Fruit fly (Drosophila melanogaster) ovary, adult (tissue): Measurements from ENCODE around the gene CG9372.
A peak's percentile ranks its signal among the peaks of the same experiment; 100 is the strongest.

ENCODE experiments used
- CG17801 ChIP-seq: fragments of 200-800 bp; optimal IDR thresholded peaks from 2 replicates; lab custom pipeline; 2019; ENCODE audit warnings: missing biosample characterization, mild to moderate bottlenecking, missing genetic modification characterization, moderate library complexity; ENCODE audit not compliant: partially characterized antibody

CG9372 gene

DNA sequence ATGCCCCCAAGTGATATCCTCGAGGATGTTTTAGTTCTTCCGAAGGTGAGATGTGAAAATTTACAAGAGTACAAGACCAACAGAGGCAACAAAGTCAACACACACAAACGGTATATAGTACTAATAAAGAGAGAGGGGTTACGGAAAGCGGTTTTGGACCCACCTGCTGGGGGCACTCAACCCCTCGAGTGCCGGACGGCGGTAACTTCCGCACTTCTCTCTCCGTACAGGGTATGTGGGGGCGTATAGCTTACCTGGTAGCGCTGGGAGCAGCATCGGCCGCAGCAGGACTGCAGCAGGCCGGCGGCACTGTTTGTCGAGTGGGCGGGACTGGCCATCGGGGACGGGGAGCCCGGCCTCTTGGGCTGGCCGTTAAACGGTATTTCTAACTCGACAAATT lies 36.6 kb upstream of the CG9372 start:
- no peak for TF ChIP-seq CG17801 (GFP tag; lab: Kevin White, UChicago)

DNA sequence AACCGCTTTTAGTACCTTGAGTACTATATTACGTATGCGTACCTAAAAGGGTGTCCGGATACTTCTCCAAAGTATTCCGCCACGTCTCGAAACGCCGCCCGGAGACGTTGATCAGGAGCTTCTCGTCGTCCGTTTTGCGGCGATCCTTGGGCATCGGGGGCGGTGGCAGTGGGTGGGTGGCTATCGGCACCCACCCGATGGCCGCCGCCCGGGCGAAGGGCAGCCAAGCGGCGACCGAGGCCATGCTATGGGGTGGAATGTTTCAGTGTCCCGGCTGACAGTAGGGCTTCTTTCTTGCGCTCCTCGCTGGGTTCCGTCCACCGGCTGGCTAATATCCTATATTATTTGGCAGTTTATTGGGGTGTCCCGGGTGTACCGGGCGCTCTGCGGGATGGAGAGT lies 31.6 kb upstream of the CG9372 start:
- TF ChIP-seq CG17801 (GFP tag; lab: Kevin White, UChicago): no peak

DNA sequence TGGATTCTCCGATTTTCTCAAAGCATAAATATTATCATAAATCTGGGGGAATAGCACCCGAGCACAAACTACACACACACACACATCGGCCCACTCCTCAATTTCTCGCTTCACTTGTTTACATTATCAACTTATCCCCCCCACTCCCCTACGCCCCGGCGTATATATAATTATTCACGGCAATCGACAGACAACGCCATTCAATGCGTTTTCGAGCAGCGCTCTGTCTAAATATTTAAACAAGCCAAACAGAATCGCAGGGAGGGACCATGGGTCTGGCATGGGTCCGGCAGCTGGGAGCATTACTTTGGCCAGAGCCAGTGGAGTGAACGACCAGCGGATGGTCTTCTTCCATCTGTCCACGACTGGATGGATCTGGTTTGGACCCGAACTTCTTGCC lies 30.4 kb upstream of the CG9372 start:
- TF ChIP-seq CG17801 (GFP tag; lab: Kevin White, UChicago): no peak

DNA sequence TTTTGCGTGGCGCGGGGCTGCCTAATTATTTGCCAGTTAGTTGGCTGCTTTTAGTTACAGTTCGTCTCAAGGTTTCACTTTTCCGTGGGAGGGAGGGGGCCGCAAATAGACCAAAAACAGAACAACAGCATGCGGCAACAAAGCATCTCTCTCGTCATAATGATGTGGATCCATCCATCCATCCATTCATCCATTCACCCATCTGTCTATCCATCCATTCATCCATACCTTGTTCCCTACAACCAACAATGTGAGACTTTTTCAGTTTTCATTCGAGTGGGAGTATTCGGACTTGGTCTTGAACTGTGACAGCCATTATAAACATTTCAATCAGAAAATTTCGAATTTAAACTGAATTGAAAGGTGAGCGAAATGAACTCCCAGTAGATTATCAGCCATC lies 26.7 kb upstream of the CG9372 start:
- no peak for TF ChIP-seq CG17801 (GFP tag; lab: Kevin White, UChicago)

DNA sequence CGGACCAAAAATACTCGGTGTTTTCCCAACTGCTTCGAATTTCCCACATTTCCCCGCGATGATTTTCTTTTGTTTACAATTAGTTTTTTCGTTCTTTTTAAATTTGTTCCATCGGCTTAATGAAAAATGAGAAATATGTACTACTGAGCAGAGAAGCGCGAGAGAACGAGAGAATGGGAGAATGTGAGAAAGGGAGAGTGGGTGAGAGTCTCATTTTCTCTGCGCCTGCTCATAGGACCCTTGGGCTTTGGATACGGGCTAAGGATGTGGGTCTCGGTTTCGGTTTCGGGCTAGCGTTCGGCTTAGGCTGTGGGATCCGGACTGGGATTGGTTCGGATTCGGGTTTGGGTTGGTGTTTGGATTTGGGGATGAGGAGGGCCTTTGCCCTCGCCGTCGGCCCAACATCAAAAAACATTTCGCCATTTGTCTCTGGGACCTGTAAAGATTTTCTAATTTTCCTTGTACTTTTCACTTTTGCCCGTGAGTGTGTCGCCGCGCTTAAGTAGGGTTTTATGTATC lies 25.2 kb upstream of the CG9372 start:
- no peak for TF ChIP-seq CG17801 (GFP tag; lab: Kevin White, UChicago)

DNA sequence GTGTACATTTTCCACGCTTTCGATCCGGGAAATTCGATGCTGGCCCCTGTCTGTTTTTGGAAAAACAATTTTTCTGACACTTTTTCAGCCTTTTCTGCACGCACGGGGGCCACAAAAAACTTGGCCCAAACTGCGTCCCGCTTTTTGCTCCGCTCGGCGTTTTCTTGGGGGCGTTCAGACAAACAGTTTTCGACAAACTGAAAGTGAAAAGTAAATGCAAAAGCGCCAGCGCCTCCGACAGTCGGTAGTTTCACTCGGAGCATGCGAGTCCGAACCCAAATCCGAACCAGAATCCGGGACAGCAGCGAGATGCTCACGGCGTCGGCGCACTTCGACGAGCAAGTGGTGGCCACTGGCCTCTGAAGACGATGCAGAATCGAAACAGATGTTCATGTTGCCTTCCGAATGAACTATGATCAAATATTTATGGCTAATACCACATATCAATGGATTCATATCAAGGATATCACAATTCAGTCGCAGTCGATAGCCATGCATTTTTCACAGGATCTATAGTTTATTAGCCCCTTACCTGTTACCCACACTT lies 21.6 kb upstream of the CG9372 start, which contains the start of gene Shal:
Gene Shal (minus strand): TSS at position 200 of the 547 bp plus-strand sequence.
- no peak for TF ChIP-seq CG17801 (GFP tag; lab: Kevin White, UChicago)

DNA sequence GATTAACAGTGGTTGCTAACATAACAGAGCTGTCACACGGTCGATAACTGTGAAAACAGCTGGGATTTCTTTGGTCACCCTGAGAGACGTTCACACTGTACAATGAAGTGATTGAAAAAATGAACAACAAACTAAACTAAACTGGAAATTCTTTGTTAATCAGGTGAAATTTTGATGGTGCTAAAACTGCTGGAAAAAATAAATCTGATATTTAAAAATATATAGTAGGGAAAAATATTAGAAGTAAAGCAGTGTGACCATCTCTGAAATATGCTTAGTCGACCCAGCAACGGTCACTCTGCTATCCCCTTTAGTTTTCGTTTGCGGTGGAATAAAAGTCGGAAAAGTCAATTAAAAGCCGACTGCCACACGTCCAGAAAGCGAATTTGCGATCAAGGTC lies 20.0 kb upstream of the CG9372 start, which contains the start of the genes CG9231 and CG9330:
Gene CG9231 (minus strand): TSS at position 25 of the 400 bp plus-strand sequence.
Gene CG9330 (plus strand): TSS at position 275 of the 400 bp plus-strand sequence.
- TF ChIP-seq CG17801 (GFP tag; lab: Kevin White, UChicago): peak; percentile 20

DNA sequence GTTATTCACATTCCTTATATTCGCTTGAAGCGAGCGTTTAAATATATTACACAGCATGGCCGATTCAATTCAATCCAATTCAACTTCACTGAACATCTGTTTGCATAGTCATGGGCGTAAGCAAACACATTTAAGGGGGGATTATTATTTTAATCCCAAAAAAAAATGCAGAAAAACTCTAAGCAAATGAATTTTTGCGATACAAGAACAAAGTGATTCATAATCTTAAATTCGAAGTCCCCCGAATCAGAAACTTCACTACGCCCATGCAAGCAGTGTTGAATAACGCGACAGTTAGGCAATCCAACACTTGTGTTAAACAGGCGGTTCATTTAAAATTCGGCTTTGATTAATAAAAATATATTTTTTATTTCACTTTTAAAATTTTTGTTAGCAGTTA lies 15.6 kb upstream of the CG9372 start, which contains the start of gene CG14100:
Gene CG14100 (minus strand): TSS at position 103 of the 400 bp plus-strand sequence.
- TF ChIP-seq CG17801 (GFP tag; lab: Kevin White, UChicago): peak; percentile 100

DNA sequence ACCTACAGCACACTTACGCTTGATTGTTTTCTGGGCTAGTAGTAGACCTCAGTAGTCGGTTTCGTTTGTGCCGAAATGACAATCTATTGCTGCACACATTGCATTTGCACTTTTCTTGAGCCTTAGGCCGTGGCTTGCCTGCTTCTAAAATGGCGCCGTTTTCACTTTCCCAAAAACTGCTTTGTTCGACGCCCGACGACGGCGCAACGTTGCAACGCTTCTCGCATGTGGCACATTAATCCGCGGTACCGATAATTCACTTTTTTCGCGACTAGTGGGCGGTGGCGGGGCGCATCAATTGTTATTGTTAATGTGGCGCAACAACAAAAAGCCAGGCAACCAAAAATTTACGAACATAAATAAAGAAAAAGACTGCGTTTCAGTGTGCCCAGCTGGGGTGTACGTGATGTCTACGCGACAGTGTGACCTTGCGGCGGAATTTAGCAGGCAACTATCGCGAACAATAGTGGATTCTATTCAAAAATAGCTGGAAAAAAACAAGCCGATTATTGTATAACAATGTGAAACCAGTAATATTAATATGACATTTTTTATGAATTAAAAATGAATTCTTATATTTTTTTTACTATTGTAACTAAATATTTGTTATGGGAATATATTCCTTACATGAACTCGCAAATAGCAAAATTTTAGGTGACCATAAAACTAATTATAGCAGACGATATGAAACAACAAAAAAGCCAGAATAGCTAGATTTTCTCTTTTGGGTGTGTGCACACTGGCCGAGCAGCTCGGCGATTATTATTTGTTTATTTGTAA lies 7.4 kb upstream of the CG9372 start, which contains the start of the genes ash1 and Taf6:
Gene ash1 (minus strand): TSS at position 387 of the 780 bp plus-strand sequence.
Gene Taf6 (plus strand): TSS at position 720 of the 780 bp plus-strand sequence.
- TF ChIP-seq CG17801 (GFP tag; lab: Kevin White, UChicago): no peak

DNA sequence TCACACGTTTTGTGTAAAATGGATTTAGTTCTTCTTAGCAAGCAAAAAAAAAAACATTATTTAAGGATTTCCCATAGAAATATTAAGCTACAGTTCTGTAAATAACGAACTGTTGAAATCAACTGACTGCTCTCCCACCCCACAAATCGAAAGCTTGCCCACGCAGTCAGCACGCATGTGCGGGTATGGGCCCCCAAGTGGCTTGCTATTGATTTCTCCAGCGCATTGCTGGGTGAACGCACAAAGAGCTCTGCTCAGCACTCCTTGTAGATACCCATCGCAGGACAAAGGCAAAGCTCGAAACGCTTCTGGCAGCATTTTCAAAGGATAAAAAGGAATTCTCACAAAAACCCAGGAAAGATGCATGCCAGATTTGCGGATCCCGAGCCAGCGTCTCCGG lies 4.6 kb upstream of the CG9372 start, which contains the start of gene CG9368:
Gene CG9368 (plus strand): TSS at position 221 of the 400 bp plus-strand sequence.
- no peak for TF ChIP-seq CG17801 (GFP tag; lab: Kevin White, UChicago)

DNA sequence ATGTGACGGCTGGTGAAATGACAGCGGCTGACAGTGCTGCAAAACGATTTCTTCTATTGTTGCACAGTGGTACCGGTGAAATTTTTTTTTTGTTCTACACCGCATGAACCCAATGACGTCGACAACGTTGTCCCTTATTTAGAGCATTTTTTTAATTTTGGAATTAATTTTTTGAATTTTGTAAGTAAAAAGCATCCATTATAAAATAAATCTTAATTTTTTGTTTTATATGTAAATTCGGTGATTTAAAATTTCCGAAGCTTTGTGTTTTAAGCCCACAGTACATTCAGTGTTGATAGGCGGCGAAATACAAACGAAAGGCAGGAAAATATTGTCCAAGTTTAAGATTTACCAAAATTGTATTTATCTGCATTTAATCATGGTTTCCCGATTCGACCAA lies 6.2 kb downstream of the CG9372 start, which contains the start of the genes Lon and PIG-F:
Gene Lon (minus strand): TSS at position 28 of the 400 bp plus-strand sequence.
Gene PIG-F (plus strand): TSS at position 284 of the 400 bp plus-strand sequence.
- peak; percentile 99 for TF ChIP-seq CG17801 (GFP tag; lab: Kevin White, UChicago)

DNA sequence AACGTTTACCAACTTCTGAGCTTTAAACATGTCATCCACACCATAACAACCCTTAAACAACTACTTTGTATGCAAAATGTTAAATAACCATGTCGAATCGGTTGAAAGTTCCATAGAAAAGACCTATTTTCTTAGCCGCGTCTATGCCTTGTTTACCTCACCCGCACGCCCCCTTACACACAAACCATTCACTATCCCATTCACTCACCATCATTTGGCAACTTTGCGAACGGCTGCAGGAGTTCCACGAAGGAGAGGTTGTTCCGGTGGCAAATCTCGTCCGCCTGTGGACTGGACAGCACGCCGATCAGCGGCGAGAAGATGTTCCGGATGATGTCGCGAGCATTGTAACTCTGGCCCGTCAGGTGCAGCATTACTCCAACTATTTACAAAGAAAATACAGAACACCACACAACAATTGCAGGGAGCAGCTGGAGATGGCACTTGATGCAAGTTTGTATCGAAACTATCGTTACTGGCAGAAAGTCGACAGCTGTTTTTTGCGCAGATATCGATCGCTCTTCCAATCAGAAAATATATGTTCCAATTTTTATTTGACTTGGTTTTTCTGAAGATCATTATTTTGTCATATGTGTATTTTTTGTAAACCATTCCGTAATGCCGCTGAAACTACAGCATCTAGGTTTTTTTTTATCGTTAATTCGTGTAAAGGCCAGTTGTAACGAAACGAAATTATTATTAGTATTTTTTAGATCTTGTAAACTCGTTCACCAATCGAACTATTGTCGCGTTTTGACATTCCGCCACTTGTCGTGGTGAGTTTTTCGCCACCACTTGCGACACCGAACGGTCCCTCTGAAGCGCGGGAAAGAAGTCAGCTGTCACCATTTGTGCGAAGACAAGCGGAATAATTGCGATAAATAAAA lies 12.3 kb downstream of the CG9372 start, which contains the start of gene asf1:
Gene asf1 (plus strand): TSS at position 823 of the 887 bp plus-strand sequence.
- no peak for TF ChIP-seq CG17801 (GFP tag; lab: Kevin White, UChicago)

DNA sequence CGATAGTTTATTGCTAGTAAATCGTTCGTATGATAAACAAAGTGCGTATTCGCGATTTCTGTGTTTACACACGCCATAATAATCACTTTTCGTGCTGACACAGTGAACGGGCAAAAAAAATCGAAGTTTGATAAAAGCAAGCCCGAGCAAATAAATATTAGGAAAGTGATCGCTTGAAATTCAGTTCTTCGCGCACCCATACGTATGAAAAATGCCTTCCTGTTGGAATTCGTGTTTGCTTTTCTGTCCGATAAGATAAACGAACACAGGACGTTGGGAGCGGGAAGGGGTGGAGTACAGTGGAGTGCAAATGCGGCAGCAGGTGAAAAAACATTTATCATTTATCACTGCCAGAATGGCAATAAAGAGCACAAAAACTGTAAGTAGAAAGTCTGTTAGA lies 24.7 kb downstream of the CG9372 start:
- no peak for TF ChIP-seq CG17801 (GFP tag; lab: Kevin White, UChicago)

DNA sequence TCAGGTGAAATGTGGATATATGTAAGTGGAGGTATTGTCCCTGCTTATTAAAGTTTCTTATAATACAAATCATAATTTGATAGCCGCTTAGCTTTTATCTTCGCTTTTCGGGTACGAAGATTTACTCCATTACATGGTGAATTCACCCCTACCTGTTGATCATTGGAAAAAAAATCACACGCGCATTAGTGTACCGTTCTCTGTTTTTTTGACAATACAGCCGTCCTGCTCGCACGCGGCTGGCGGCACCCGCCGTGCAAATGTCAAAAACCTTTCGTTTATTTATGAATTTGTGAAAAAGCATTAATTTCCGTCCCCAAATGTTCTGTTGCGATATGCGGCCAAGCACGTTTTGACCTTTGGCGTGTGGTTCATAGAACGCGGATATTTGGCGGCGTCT lies 25.9 kb downstream of the CG9372 start:
- no peak for TF ChIP-seq CG17801 (GFP tag; lab: Kevin White, UChicago)
